Fruit fly (Drosophila melanogaster) whole organism, embryonic: ENCODE data around the gene ND-SGDH.

Experiments used
- Abd-B ChIP-seq: fragments of 200-800 bp; sonication (Bioruptor generic); optimal IDR thresholded peaks from 2 replicates; lab custom pipeline; 2018; ENCODE audit warnings: missing biosample characterization, mild to moderate bottlenecking, missing genetic modification characterization, moderate library complexity
- Blimp-1 ChIP-seq: fragments of 200-800 bp; sonication (Bioruptor generic); optimal IDR thresholded peaks from 3 replicates; lab custom pipeline; 2018; ENCODE audit warnings: missing biosample characterization, missing genetic modification characterization, mild to moderate bottlenecking, moderate library complexity, missing genetic modification reagents
- CG10979 ChIP-seq: fragments of 200-800 bp; sonication (Bioruptor generic); optimal IDR thresholded peaks from 2 replicates; lab custom pipeline; 2018; ENCODE audit warnings: missing biosample characterization, mild to moderate bottlenecking, missing genetic modification characterization, moderate library complexity
- CG11504 ChIP-seq: fragments of 200-800 bp; sonication (Bioruptor generic); optimal IDR thresholded peaks from 3 replicates; lab custom pipeline; 2019; ENCODE audit warnings: missing biosample characterization, mild to moderate bottlenecking, missing genetic modification characterization, moderate library complexity
- CG12769 ChIP-seq: fragments of 200-800 bp; sonication (Bioruptor generic); optimal IDR thresholded peaks from 2 replicates; lab custom pipeline; 2019; ENCODE audit warnings: missing biosample characterization, mild to moderate bottlenecking, missing genetic modification characterization, moderate library complexity
- CG13624 ChIP-seq: fragments of 200-800 bp; sonication (Bioruptor generic); optimal IDR thresholded peaks from 2 replicates; lab custom pipeline; 2016; ENCODE audit warnings: missing biosample characterization, missing genetic modification characterization
- CG15269 ChIP-seq: fragments of 200-800 bp; sonication (Bioruptor generic); optimal IDR thresholded peaks from 2 replicates; lab custom pipeline; 2018; ENCODE audit warnings: missing biosample characterization, mild to moderate bottlenecking, missing genetic modification characterization, moderate library complexity
- CG17359 ChIP-seq: fragments of 200-800 bp; sonication (Bioruptor generic); optimal IDR thresholded peaks from 3 replicates; lab custom pipeline; 2018; ENCODE audit warnings: missing biosample characterization, mild to moderate bottlenecking, missing genetic modification characterization, moderate library complexity
- CG17361 ChIP-seq: fragments of 200-800 bp; sonication (Bioruptor generic); IDR thresholded peaks from 3 replicates; pipeline ENCODE4 v1.3.6; 2022; ENCODE audit warnings: missing biosample characterization, missing genetic modification characterization
- CG17829 ChIP-seq: fragments of 200-800 bp; optimal IDR thresholded peaks from 2 replicates; lab custom pipeline; 2019; ENCODE audit warnings: missing biosample characterization, mild to moderate bottlenecking, missing genetic modification characterization, moderate library complexity
- CG18476 ChIP-seq: fragments of 200-800 bp; sonication (Bioruptor generic); optimal IDR thresholded peaks from 2 replicates; lab custom pipeline; 2016; ENCODE audit warnings: missing biosample characterization, mild to moderate bottlenecking, missing genetic modification characterization
- CG31365 ChIP-seq: fragments of 200-800 bp; sonication (Bioruptor generic); optimal IDR thresholded peaks from 2 replicates; lab custom pipeline; 2018; ENCODE audit warnings: missing biosample characterization, mild to moderate bottlenecking, missing genetic modification characterization
- CG8924 ChIP-seq: fragments of 200-800 bp; optimal IDR thresholded peaks from 3 replicates; lab custom pipeline; 2019; ENCODE audit warnings: missing biosample characterization, mild to moderate bottlenecking, missing genetic modification characterization, moderate library complexity
- CG9437 ChIP-seq: fragments of 200-800 bp; sonication (Bioruptor generic); optimal IDR thresholded peaks from 2 replicates; lab custom pipeline; 2018; ENCODE audit warnings: missing biosample characterization, mild to moderate bottlenecking, missing genetic modification characterization
- D ChIP-seq, 2 experiments: fragments of 200-800 bp in 1 of 2; fragments of >200 bp in 1 of 2; sonication (Bioruptor generic) in 1 of 2; optimal IDR thresholded peaks; 2 replicates in 1 of 2; 3 replicates in 1 of 2; lab custom pipeline; 2017; ENCODE audit warnings: mild to moderate bottlenecking in 1 of 2, missing biosample characterization in 1 of 2, missing genetic modification characterization in 1 of 2, missing genetic modification reagents in 1 of 2
- D19B ChIP-seq: fragments of 200-800 bp; sonication (Bioruptor generic); optimal IDR thresholded peaks from 2 replicates; lab custom pipeline; 2017; ENCODE audit warnings: missing biosample characterization, mild to moderate bottlenecking, missing genetic modification characterization
- Dad ChIP-seq: fragments of 200-800 bp; sonication (Bioruptor generic); optimal IDR thresholded peaks from 3 replicates; lab custom pipeline; 2016; ENCODE audit warnings: missing biosample characterization, missing genetic modification characterization
- Deaf1 ChIP-seq: fragments of 200-800 bp; optimal IDR thresholded peaks from 3 replicates; lab custom pipeline; 2019; ENCODE audit warnings: missing biosample characterization, mild to moderate bottlenecking, missing genetic modification characterization, moderate library complexity
- Dp ChIP-seq: fragments of 200-800 bp; sonication (Bioruptor generic); optimal IDR thresholded peaks from 2 replicates; lab custom pipeline; 2018; ENCODE audit warnings: missing biosample characterization, mild to moderate bottlenecking, missing genetic modification characterization, moderate library complexity
- Fer2 ChIP-seq: fragments of 200-800 bp; sonication (Bioruptor generic); optimal IDR thresholded peaks from 2 replicates; lab custom pipeline; 2018; ENCODE audit warnings: missing biosample characterization, mild to moderate bottlenecking, missing genetic modification characterization, moderate library complexity
- Fer3 ChIP-seq: fragments of 200-800 bp; sonication (Bioruptor generic); optimal IDR thresholded peaks from 2 replicates; lab custom pipeline; 2018; ENCODE audit warnings: missing biosample characterization, mild to moderate bottlenecking, missing genetic modification characterization, moderate library complexity
- HLHmδ ChIP-seq: fragments of 200-800 bp; sonication (Bioruptor generic); optimal IDR thresholded peaks from 2 replicates; lab custom pipeline; 2018; ENCODE audit warnings: missing biosample characterization, mild to moderate bottlenecking, missing genetic modification characterization, moderate library complexity
- Hr51 ChIP-seq, 2 experiments: fragments of 200-800 bp; sonication (Bioruptor generic); optimal IDR thresholded peaks; 2 replicates in 1 of 2; 3 replicates in 1 of 2; lab custom pipeline; 2016 to 2018; ENCODE audit warnings: missing biosample characterization in 2 of 2, missing genetic modification characterization in 2 of 2, mild to moderate bottlenecking in 1 of 2, moderate library complexity in 1 of 2
- Med ChIP-seq: fragments of 200-800 bp; sonication (Bioruptor generic); peaks from one replicate; lab custom pipeline; 2016; ENCODE audit warnings: missing biosample characterization, missing genetic modification characterization, mild to moderate bottlenecking, inconsistent platforms, moderate library complexity
- Oli ChIP-seq: fragments of 200-800 bp; sonication (Bioruptor generic); optimal IDR thresholded peaks from 2 replicates; lab custom pipeline; 2018; ENCODE audit warnings: missing biosample characterization, mild to moderate bottlenecking, missing genetic modification characterization, moderate library complexity
- Pdp1 ChIP-seq, 2 experiments: fragments of 200-800 bp; sonication (Bioruptor generic); optimal IDR thresholded peaks; 3 replicates each; lab custom pipeline; 2016; ENCODE audit warnings: missing biosample characterization in 2 of 2, missing genetic modification characterization in 2 of 2, mild to moderate bottlenecking in 1 of 2, moderate library complexity in 1 of 2
- abd-A ChIP-seq: fragments of 200-800 bp; sonication (Bioruptor generic); optimal IDR thresholded peaks from 3 replicates; lab custom pipeline; 2019; ENCODE audit warnings: missing biosample characterization, mild to moderate bottlenecking, missing genetic modification characterization, moderate library complexity
- cg ChIP-seq: fragments of 200-800 bp; sonication (Bioruptor generic); optimal IDR thresholded peaks from 3 replicates; lab custom pipeline; 2019; ENCODE audit warnings: missing biosample characterization, mild to moderate bottlenecking, missing genetic modification characterization, moderate library complexity
- chinmo ChIP-seq: fragments of 200-800 bp; sonication (Bioruptor generic); IDR thresholded peaks from 4 replicates; pipeline ENCODE4 v1.3.6; 2022; ENCODE audit warnings: missing biosample characterization, missing genetic modification characterization; ENCODE audit not compliant: partially characterized antibody
- ci ChIP-seq: fragments of 200-800 bp; sonication (Bioruptor generic); IDR thresholded peaks from 3 replicates; pipeline ENCODE4 v1.3.6; 2022; ENCODE audit warnings: missing biosample characterization, missing genetic modification characterization
- crol ChIP-seq: fragments of 200-800 bp; sonication (Bioruptor generic); IDR thresholded peaks from 2 replicates; pipeline ENCODE4 v1.3.6; 2022; ENCODE audit warnings: missing biosample characterization, missing genetic modification characterization
- dan ChIP-seq: fragments of 200-800 bp; sonication (Bioruptor generic); IDR thresholded peaks from 2 replicates; pipeline ENCODE4 v1.3.6; 2022; ENCODE audit warnings: missing biosample characterization, missing genetic modification characterization
- dm ChIP-seq: fragments of 200-800 bp; sonication (Bioruptor generic); optimal IDR thresholded peaks from 3 replicates; lab custom pipeline; 2016; ENCODE audit warnings: missing biosample characterization, missing genetic modification characterization
- dmrt99B ChIP-seq: fragments of 200-800 bp; sonication (Bioruptor generic); optimal IDR thresholded peaks from 2 replicates; lab custom pipeline; 2018; ENCODE audit warnings: missing biosample characterization, mild to moderate bottlenecking, missing genetic modification characterization, moderate library complexity
- eve ChIP-seq, 2 experiments: fragments of >200 bp; optimal IDR thresholded peaks; 2 replicates each; lab custom pipeline; 2017; ENCODE audit warnings: missing biosample characterization in 2 of 2, missing genetic modification characterization in 2 of 2
- gce ChIP-seq: fragments of 200-800 bp; sonication (Bioruptor generic); IDR thresholded peaks from 3 replicates; pipeline ENCODE4 v1.3.6; 2022; ENCODE audit warnings: missing biosample characterization, missing genetic modification characterization
- gem ChIP-seq: fragments of 200-800 bp; sonication (Bioruptor generic); optimal IDR thresholded peaks from 2 replicates; lab custom pipeline; 2019; ENCODE audit warnings: missing biosample characterization, mild to moderate bottlenecking, missing genetic modification characterization, moderate library complexity
- kni ChIP-seq: fragments of 200-800 bp; sonication (Bioruptor generic); optimal IDR thresholded peaks from 3 replicates; lab custom pipeline; 2017; ENCODE audit warnings: mild to moderate bottlenecking, missing biosample characterization, missing genetic modification reagents, missing genetic modification characterization
- nmo ChIP-seq: fragments of 200-800 bp; sonication (Bioruptor generic); optimal IDR thresholded peaks from 2 replicates; lab custom pipeline; 2018; ENCODE audit warnings: missing biosample characterization, mild to moderate bottlenecking, missing genetic modification characterization, moderate library complexity
- nom ChIP-seq: fragments of 200-800 bp; sonication (Bioruptor generic); optimal IDR thresholded peaks from 2 replicates; lab custom pipeline; 2017; ENCODE audit warnings: missing biosample characterization, missing genetic modification characterization, mild to moderate bottlenecking, moderate library complexity, missing genetic modification reagents
- oc ChIP-seq: fragments of 200-800 bp; sonication (Bioruptor generic); optimal IDR thresholded peaks from 2 replicates; lab custom pipeline; 2018; ENCODE audit warnings: missing biosample characterization, mild to moderate bottlenecking, missing genetic modification characterization, moderate library complexity
- phol ChIP-seq: fragments of 200-800 bp; sonication (Bioruptor generic); optimal IDR thresholded peaks from 3 replicates; lab custom pipeline; 2018; ENCODE audit warnings: missing biosample characterization, mild to moderate bottlenecking, missing genetic modification characterization, moderate library complexity
- prd ChIP-seq, 3 experiments: fragments of >200 bp in 2 of 3; fragments of 200-800 bp in 1 of 3; sonication (Bioruptor generic) in 1 of 3; optimal IDR thresholded peaks in 2 of 3; IDR thresholded peaks in 1 of 3; 2 replicates in 2 of 3; 3 replicates in 1 of 3; pipeline versions ENCODE4 v1.3.6 to Lab custom; 2017 to 2022; ENCODE audit warnings: missing biosample characterization in 1 of 3, missing genetic modification characterization in 1 of 3
- row ChIP-seq: fragments of 200-800 bp; sonication (Bioruptor generic); IDR thresholded peaks from 3 replicates; pipeline ENCODE4 v1.3.6; 2022; ENCODE audit warnings: missing biosample characterization, missing genetic modification characterization
- sr ChIP-seq: fragments of 200-800 bp; sonication (Bioruptor generic); IDR thresholded peaks from 3 replicates; pipeline ENCODE4 v1.3.6; 2022; ENCODE audit warnings: missing biosample characterization, missing genetic modification characterization
- vvl ChIP-seq: fragments of 200-800 bp; sonication (Bioruptor generic); IDR thresholded peaks from 2 replicates; pipeline ENCODE4 v1.3.6; 2022; ENCODE audit warnings: missing biosample characterization, missing genetic modification characterization

Gene ND-SGDH

dm6 chr3L:12090184-12090897, 48.0 kb downstream of the ND-SGDH start (continued):
- TF ChIP-seq Med (GFP tag; lab: Kevin White, UChicago) (peak; percentile 72), kni (peak; percentile 76), CG12769 (tag; lab: Kevin White, UChicago) (peak; percentile 23), CG9437 (GFP tag; lab: Kevin White, UChicago) (peak; percentile 4), Pdp1 (GFP tag; optimal IDR thresholded peaks at IDR 0.05; lab: Kevin White, UChicago) (peak in 1 of 2 experiments; percentile 23), gem (tag; lab: Kevin White, UChicago) (peak; percentile 5), Hr51 (GFP tag; optimal IDR thresholded peaks at IDR 0.05; lab: Kevin White, UChicago) (peak in 1 of 2 experiments; percentile 13), Dad (GFP tag; lab: Kevin White, UChicago) (no peak), eve (GFP tag; optimal IDR thresholded peaks at IDR 0.05; lab: Kevin White, UChicago) (peak in 1 of 2 experiments; percentile 47), CG18476 (GFP tag; lab: Kevin White, UChicago) (no peak), D (optimal IDR thresholded peaks at IDR 0.05; lab: Kevin White, UChicago) (no peak), D (GFP tag; optimal IDR thresholded peaks at IDR 0.05; lab: Kevin White, UChicago) (peak; percentile 11), nom (GFP tag; lab: Kevin White, UChicago) (peak; percentile 39), CG17361 (GFP tag; lab: Robert Waterston, UW) (peak; percentile 24; the same call in 1 of the 3 replicates), ci (GFP tag; lab: Robert Waterston, UW) (peak; percentile 64; the same call in 2 of the 3 replicates), CG8924 (peak; percentile 15), CG17829 (peak; percentile 12), phol (tag; lab: Kevin White, UChicago) (peak; percentile 34), chinmo (GFP tag; lab: Robert Waterston, UW) (peak; percentile 63; the same call in 2 of the 4 replicates), dm (GFP tag; lab: Kevin White, UChicago) (peak; percentile 19), Abd-B (GFP tag; lab: Kevin White, UChicago) (no peak), Blimp-1 (GFP tag; lab: Kevin White, UChicago) (peak; percentile 13), CG31365 (tag; lab: Kevin White, UChicago) (no peak), oc (tag; lab: Kevin White, UChicago) (peak; percentile 93), D19B (GFP tag; lab: Kevin White, UChicago) (no peak), abd-A (tag; lab: Kevin White, UChicago) (peak; percentile 48), dmrt99B (peak; percentile 26), sr (0 out of 3 replicates have a peak, but pooled peaks have one; percentile 21), Oli (tag; lab: Kevin White, UChicago) (peak; percentile 43), CG10979 (tag; lab: Kevin White, UChicago) (peak; percentile 9), HLHmδ (peak; percentile 77), prd (optimal IDR thresholded peaks at IDR 0.05; lab: Kevin White, UChicago) (no peak), prd (GFP tag; IDR thresholded peaks at IDR 0.05; lab: Robert Waterston, UW) (0 out of 3 replicates have a peak, but pooled peaks have one; percentile 6), vvl (GFP tag; lab: Robert Waterston, UW) (peak; percentile 71), CG15269 (tag; lab: Kevin White, UChicago) (peak; percentile 6), Fer3 (no peak), CG17359 (tag; lab: Kevin White, UChicago) (peak; percentile 13), CG13624 (GFP tag; lab: Kevin White, UChicago) (no peak), crol (GFP tag; lab: Robert Waterston, UW) (peak; percentile 72; the same call in 1 of the 2 replicates), Dp (GFP tag; lab: Kevin White, UChicago) (no peak), nmo (GFP tag; lab: Kevin White, UChicago) (peak; percentile 13), gce (GFP tag; lab: Robert Waterston, UW) (0 out of 3 replicates have a peak, but pooled peaks have one; percentile 29), Fer2 (tag; lab: Kevin White, UChicago) (no peak), dan (GFP tag; lab: Robert Waterston, UW) (no peak), row (peak; percentile 37; the same call in 2 of the 3 replicates), Deaf1 (tag; lab: Kevin White, UChicago) (peak; percentile 16), cg (GFP tag; lab: Kevin White, UChicago) (peak; percentile 75), CG11504 (tag; lab: Kevin White, UChicago) (peak; percentile 53)
